Worm (Caenorhabditis elegans): ENCODE data around the gene fkb-4.

The fkb-4 gene

ce11 chrV:12741684-12742083 lies 45.2 kb downstream of the fkb-4 start, which contains the start of gene hrg-7:
Gene hrg-7 (plus strand): TSS chrV:12742041.
- TF ChIP-seq W03F9.2 (tag; optimal IDR thresholded peaks at IDR 0.05) (no peak), him-1 (tag; optimal IDR thresholded peaks at IDR 0.05) (no peak), dao-5 (tag; optimal IDR thresholded peaks at IDR 0.05) (no peak)

ce11 chrV:12736166-12736753 lies 50.7 kb downstream of the fkb-4 start, which contains the start of gene cky-1:
Gene cky-1 (plus strand): TSS chrV:12736703.
- TF ChIP-seq dao-5 (tag; optimal IDR thresholded peaks at IDR 0.05), result no peak
- no peak for TF ChIP-seq him-1 (tag; optimal IDR thresholded peaks at IDR 0.05)
- no peak for TF ChIP-seq W03F9.2 (tag; optimal IDR thresholded peaks at IDR 0.05)

All from whole organism, L4/young adult.